Worm (Caenorhabditis elegans): Measurements from ENCODE around the gene T26A5.6.

DNA sequence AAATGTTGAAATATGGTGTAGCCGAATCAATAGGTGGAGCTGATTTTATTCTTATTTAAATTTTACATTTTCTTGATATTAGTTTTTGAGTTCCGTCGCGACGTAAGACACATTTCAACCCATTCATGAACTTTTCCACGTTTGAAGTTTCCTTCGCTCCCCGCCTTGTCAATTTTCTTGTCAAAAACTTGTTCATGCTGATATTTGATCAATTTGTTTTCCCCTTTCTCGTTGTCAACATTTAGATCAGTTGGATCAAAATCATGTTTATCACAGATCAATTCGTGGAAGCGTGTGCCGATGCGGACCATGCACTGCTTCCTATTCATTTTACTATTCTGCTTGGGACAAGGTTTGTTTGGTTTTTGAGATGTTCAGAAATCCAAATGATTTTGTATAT, 32.4 kb upstream of the T26A5.6 start, which contains the start of gene chtb-2:
- TF ChIP-seq him-1 (tag; optimal IDR thresholded peaks at IDR 0.05) (no peak), W03F9.2 (tag; optimal IDR thresholded peaks at IDR 0.05) (no peak)
